Fruit fly (Drosophila melanogaster) whole organism, prepupa: ENCODE results near the gene CG8142.
A peak's percentile ranks its signal among the peaks of the same experiment; 100 is the strongest.

Source experiments
- Blimp-1 ChIP-seq: fragments of 200-800 bp; sonication (Bioruptor generic); optimal IDR thresholded peaks from 3 replicates; lab custom pipeline; 2017; ENCODE audit warnings: missing biosample characterization, missing genetic modification characterization, mild to moderate bottlenecking, moderate library complexity, missing genetic modification reagents
- CG10631 ChIP-seq: fragments of 200-800 bp; sonication (Bioruptor generic); optimal IDR thresholded peaks from 2 replicates; lab custom pipeline; 2016; ENCODE audit warnings: missing biosample characterization, missing genetic modification characterization
- CG11762 ChIP-seq: fragments of 200-800 bp; sonication (Bioruptor generic); optimal IDR thresholded peaks from 3 replicates; lab custom pipeline; 2016; ENCODE audit warnings: missing biosample characterization, missing genetic modification characterization; ENCODE audit not compliant: insufficient read depth
- CG11902 ChIP-seq: fragments of 200-800 bp; sonication (Bioruptor generic); optimal IDR thresholded peaks from 3 replicates; lab custom pipeline; 2016; ENCODE audit warnings: missing biosample characterization, missing genetic modification characterization
- CG15336 ChIP-seq: fragments of 200-800 bp; sonication (Bioruptor generic); IDR thresholded peaks from 2 replicates; pipeline ENCODE4 v1.3.6; 2022; ENCODE audit warnings: missing biosample characterization, missing genetic modification characterization
- CG1621 ChIP-seq: fragments of 200-800 bp; sonication (Bioruptor generic); optimal IDR thresholded peaks from 3 replicates; lab custom pipeline; 2018; ENCODE audit warnings: missing biosample characterization, mild to moderate bottlenecking, missing genetic modification characterization
- CG16779 ChIP-seq: fragments of 200-800 bp; sonication (Bioruptor generic); optimal IDR thresholded peaks from 3 replicates; lab custom pipeline; 2017; ENCODE audit warnings: missing biosample characterization, mild to moderate bottlenecking, missing genetic modification characterization
- CG3032 ChIP-seq: fragments of 200-800 bp; optimal IDR thresholded peaks from 2 replicates; lab custom pipeline; 2019; ENCODE audit warnings: missing biosample characterization, mild to moderate bottlenecking, missing genetic modification characterization, moderate library complexity
- CG3919 ChIP-seq: fragments of 200-800 bp; sonication (Bioruptor generic); optimal IDR thresholded peaks from 3 replicates; lab custom pipeline; 2016; ENCODE audit warnings: missing biosample characterization, missing genetic modification characterization
- CG6163 ChIP-seq: fragments of 200-800 bp; sonication (Bioruptor generic); IDR thresholded peaks from 3 replicates; pipeline ENCODE4 v1.3.6; 2022; ENCODE audit warnings: missing biosample characterization, missing genetic modification characterization
- CG6276 ChIP-seq: fragments of 200-800 bp; sonication (Bioruptor generic); optimal IDR thresholded peaks from 2 replicates; lab custom pipeline; 2017; ENCODE audit warnings: missing biosample characterization, mild to moderate bottlenecking, missing genetic modification characterization
- CG6792 ChIP-seq: fragments of 200-800 bp; sonication (Bioruptor generic); optimal IDR thresholded peaks from 3 replicates; lab custom pipeline; 2016; ENCODE audit warnings: missing biosample characterization, missing genetic modification characterization
- CG6808 ChIP-seq: fragments of 200-800 bp; sonication (Bioruptor generic); optimal IDR thresholded peaks from 3 replicates; lab custom pipeline; 2017; ENCODE audit warnings: missing biosample characterization, missing genetic modification characterization, mild to moderate bottlenecking, moderate library complexity, missing genetic modification reagents
- CG6854 ChIP-seq: fragments of 200-800 bp; sonication (Bioruptor generic); optimal IDR thresholded peaks from 2 replicates; lab custom pipeline; 2017; ENCODE audit warnings: missing biosample characterization, mild to moderate bottlenecking, missing genetic modification characterization
- CG8119 ChIP-seq: fragments of 200-800 bp; sonication (Bioruptor generic); IDR thresholded peaks from 3 replicates; pipeline ENCODE4 v1.3.6; 2022; ENCODE audit warnings: missing biosample characterization, missing genetic modification characterization
- CG8319 ChIP-seq: fragments of 200-800 bp; sonication (Bioruptor generic); optimal IDR thresholded peaks from 3 replicates; lab custom pipeline; 2016; ENCODE audit warnings: missing biosample characterization, missing genetic modification characterization
- CG9139 ChIP-seq: fragments of 200-800 bp; sonication (Bioruptor generic); optimal IDR thresholded peaks from 3 replicates; lab custom pipeline; 2017; ENCODE audit warnings: missing biosample characterization, mild to moderate bottlenecking, missing genetic modification characterization
- Eip75B ChIP-seq: fragments of 200-800 bp; sonication (Bioruptor generic); optimal IDR thresholded peaks from 3 replicates; lab custom pipeline; 2016; ENCODE audit warnings: missing biosample characterization, missing genetic modification characterization
- Eip78C ChIP-seq: fragments of 200-800 bp; sonication (Bioruptor generic); peaks from one replicate; lab custom pipeline; 2016; ENCODE audit warnings: missing biosample characterization, missing genetic modification characterization
- Eip93F ChIP-seq: fragments of 200-800 bp; sonication (Bioruptor generic); optimal IDR thresholded peaks from 2 replicates; lab custom pipeline; 2016; ENCODE audit warnings: missing biosample characterization, mild to moderate bottlenecking, missing genetic modification characterization
- Ets21C ChIP-seq: fragments of 200-800 bp; sonication (Bioruptor generic); optimal IDR thresholded peaks from 3 replicates; lab custom pipeline; 2016; ENCODE audit warnings: missing biosample characterization, missing genetic modification characterization
- Ets96B ChIP-seq: fragments of 200-800 bp; optimal IDR thresholded peaks from 2 replicates; lab custom pipeline; 2019; ENCODE audit warnings: missing biosample characterization, mild to moderate bottlenecking, missing genetic modification characterization, moderate library complexity
- Hr39 ChIP-seq: fragments of 200-800 bp; sonication (Bioruptor generic); optimal IDR thresholded peaks from 2 replicates; lab custom pipeline; 2016; ENCODE audit warnings: missing biosample characterization, missing genetic modification characterization
- Hr4 ChIP-seq: fragments of 200-800 bp; sonication (Bioruptor generic); optimal IDR thresholded peaks from 3 replicates; lab custom pipeline; 2016; ENCODE audit warnings: missing biosample characterization, missing genetic modification characterization
- Lpt ChIP-seq: fragments of 200-800 bp; sonication (Bioruptor generic); optimal IDR thresholded peaks from 3 replicates; lab custom pipeline; 2016; ENCODE audit warnings: missing biosample characterization, missing genetic modification characterization
- Met ChIP-seq: fragments of 200-800 bp; sonication (Bioruptor generic); optimal IDR thresholded peaks from 3 replicates; lab custom pipeline; 2016; ENCODE audit warnings: missing biosample characterization, missing genetic modification characterization
- OdsH ChIP-seq: fragments of 200-800 bp; sonication (Bioruptor generic); optimal IDR thresholded peaks from 3 replicates; lab custom pipeline; 2016; ENCODE audit warnings: missing biosample characterization, missing genetic modification characterization
- Sox102F ChIP-seq: fragments of 200-800 bp; sonication (Bioruptor generic); optimal IDR thresholded peaks from 2 replicates; lab custom pipeline; 2016; ENCODE audit warnings: missing biosample characterization, mild to moderate bottlenecking, missing genetic modification characterization
- Sox14 ChIP-seq: fragments of 200-800 bp; sonication (Bioruptor generic); optimal IDR thresholded peaks from 3 replicates; lab custom pipeline; 2016; ENCODE audit warnings: missing biosample characterization, missing genetic modification characterization
- Sox15 ChIP-seq: fragments of 200-800 bp; sonication (Bioruptor generic); optimal IDR thresholded peaks from 3 replicates; lab custom pipeline; 2016; ENCODE audit warnings: missing biosample characterization, missing genetic modification characterization
- achi ChIP-seq: fragments of 200-800 bp; sonication (Bioruptor generic); optimal IDR thresholded peaks from 3 replicates; lab custom pipeline; 2016; ENCODE audit warnings: missing biosample characterization, missing genetic modification characterization
- acj6 ChIP-seq: fragments of 200-800 bp; sonication (Bioruptor generic); optimal IDR thresholded peaks from 3 replicates; lab custom pipeline; 2016; ENCODE audit warnings: missing biosample characterization, missing genetic modification characterization
- cyc ChIP-seq: fragments of 200-800 bp; sonication (Bioruptor generic); optimal IDR thresholded peaks from 3 replicates; lab custom pipeline; 2016; ENCODE audit warnings: missing biosample characterization, missing genetic modification characterization
- dsx ChIP-seq: fragments of 200-800 bp; optimal IDR thresholded peaks from 3 replicates; lab custom pipeline; 2019; ENCODE audit warnings: missing biosample characterization, mild to moderate bottlenecking, missing genetic modification characterization, moderate library complexity; ENCODE audit not compliant: poor library complexity, severe bottlenecking
- esn ChIP-seq: fragments of 200-800 bp; sonication (Bioruptor generic); optimal IDR thresholded peaks from 2 replicates; lab custom pipeline; 2016; ENCODE audit warnings: missing biosample characterization, mild to moderate bottlenecking, missing genetic modification characterization, moderate library complexity
- fd59A ChIP-seq: fragments of 200-800 bp; sonication (Bioruptor generic); optimal IDR thresholded peaks from 2 replicates; lab custom pipeline; 2017; ENCODE audit warnings: missing biosample characterization, mild to moderate bottlenecking, missing genetic modification characterization, missing genetic modification reagents
- fd85E ChIP-seq: fragments of 200-800 bp; sonication (Bioruptor generic); optimal IDR thresholded peaks from 3 replicates; lab custom pipeline; 2016; ENCODE audit warnings: missing biosample characterization, missing genetic modification characterization
- lz ChIP-seq: fragments of 200-800 bp; sonication (Bioruptor generic); optimal IDR thresholded peaks from 3 replicates; lab custom pipeline; 2016; ENCODE audit warnings: missing biosample characterization, missing genetic modification characterization
- net ChIP-seq: fragments of 200-800 bp; sonication (Bioruptor generic); optimal IDR thresholded peaks from 3 replicates; lab custom pipeline; 2016; ENCODE audit warnings: missing biosample characterization, missing genetic modification characterization
- pdm3 ChIP-seq: fragments of 200-800 bp; sonication (Bioruptor generic); optimal IDR thresholded peaks from 3 replicates; lab custom pipeline; 2016; ENCODE audit warnings: missing biosample characterization, missing genetic modification characterization
- spab ChIP-seq: fragments of 200-800 bp; sonication (Bioruptor generic); optimal IDR thresholded peaks from 2 replicates; lab custom pipeline; 2017; ENCODE audit warnings: missing biosample characterization, mild to moderate bottlenecking, missing genetic modification characterization, missing genetic modification reagents
- ss ChIP-seq, 2 experiments: fragments of 200-800 bp; sonication (Bioruptor generic); optimal IDR thresholded peaks; 2 replicates in 1 of 2; 3 replicates in 1 of 2; lab custom pipeline; 2017 to 2018; ENCODE audit warnings: mild to moderate bottlenecking in 2 of 2, missing biosample characterization in 2 of 2, missing genetic modification characterization in 2 of 2, moderate library complexity in 1 of 2
- svp ChIP-seq: fragments of 200-800 bp; sonication (Bioruptor generic); peaks from one replicate; lab custom pipeline; 2016; ENCODE audit warnings: missing biosample characterization, missing genetic modification characterization
- topi ChIP-seq: fragments of 200-800 bp; sonication (Bioruptor generic); optimal IDR thresholded peaks from 3 replicates; lab custom pipeline; 2016; ENCODE audit warnings: missing biosample characterization, missing genetic modification characterization

CG8142 gene

dm6 chrX:17881138-17882121 is 36.9 kb upstream of the CG8142 start (continued):
- TF ChIP-seq Met (GFP tag; lab: Kevin White, UChicago) = peak; percentile 77
- TF ChIP-seq dsx (GFP tag; lab: Kevin White, UChicago) = peak; percentile 8
- peak; percentile 67 for TF ChIP-seq acj6 (GFP tag; lab: Kevin White, UChicago)
- peak; percentile 44 for TF ChIP-seq CG8319 (GFP tag; lab: Kevin White, UChicago)
- peak; percentile 88 for TF ChIP-seq Hr39
- TF ChIP-seq fd59A (GFP tag; lab: Kevin White, UChicago) = peak; percentile 14
- TF ChIP-seq CG3919 (GFP tag; lab: Kevin White, UChicago) = peak; percentile 71
- TF ChIP-seq CG15336 (GFP tag; lab: Robert Waterston, UW) = peak; percentile 73
- TF ChIP-seq CG6854 (GFP tag; lab: Kevin White, UChicago) = no peak
- TF ChIP-seq CG9139 (GFP tag; lab: Kevin White, UChicago) = no peak

- peak; percentile 80 for TF ChIP-seq CG11762
- peak; percentile 92 for TF ChIP-seq CG8119 (GFP tag; lab: Robert Waterston, UW)
- TF ChIP-seq CG3919 (GFP tag; lab: Kevin White, UChicago) = peak; percentile 85
- peak; percentile 87 for TF ChIP-seq Lpt (GFP tag; lab: Kevin White, UChicago)
- peak; percentile 75 for TF ChIP-seq Ets96B
- peak; percentile 88 for TF ChIP-seq CG10631 (GFP tag; lab: Kevin White, UChicago)
- TF ChIP-seq topi (GFP tag; lab: Kevin White, UChicago) = peak; percentile 92
- TF ChIP-seq Eip78C (GFP tag; lab: Kevin White, UChicago) = peak; percentile 97
- peak; percentile 92 for TF ChIP-seq CG6163 (GFP tag; lab: Robert Waterston, UW)
- peak; percentile 53 for TF ChIP-seq fd85E
- peak; percentile 94 for TF ChIP-seq esn (GFP tag; lab: Kevin White, UChicago)
- peak; percentile 94 for TF ChIP-seq Sox14 (GFP tag; lab: Kevin White, UChicago)
- TF ChIP-seq CG6792 = peak; percentile 88
- peak; percentile 86 for TF ChIP-seq net (GFP tag; lab: Kevin White, UChicago)
- TF ChIP-seq CG16779 (tag; lab: Kevin White, UChicago) = peak; percentile 64
- peak; percentile 75 for TF ChIP-seq dsx (GFP tag; lab: Kevin White, UChicago)
- TF ChIP-seq spab (GFP tag; lab: Kevin White, UChicago) = peak; percentile 47
- TF ChIP-seq ss (GFP tag; optimal IDR thresholded peaks at IDR 0.05; lab: Kevin White, UChicago) = peak; percentile 54 to 80
- peak; percentile 89 for TF ChIP-seq CG6276
- peak; percentile 76 for TF ChIP-seq fd59A (GFP tag; lab: Kevin White, UChicago)
- peak; percentile 97 for TF ChIP-seq Hr39
- TF ChIP-seq cyc = peak; percentile 92
- TF ChIP-seq Sox15 = peak; percentile 85
- peak; percentile 95 for TF ChIP-seq Met (GFP tag; lab: Kevin White, UChicago)
- TF ChIP-seq svp (GFP tag; lab: Kevin White, UChicago) = peak; percentile 97
- peak; percentile 75 for TF ChIP-seq Blimp-1 (GFP tag; lab: Kevin White, UChicago)
- peak; percentile 89 for TF ChIP-seq achi (GFP tag; lab: Kevin White, UChicago)
- peak; percentile 95 for TF ChIP-seq Ets21C
- peak; percentile 91 for TF ChIP-seq acj6 (GFP tag; lab: Kevin White, UChicago)
- peak; percentile 91 for TF ChIP-seq Eip75B (GFP tag; lab: Kevin White, UChicago)
- peak; percentile 77 for TF ChIP-seq CG8319 (GFP tag; lab: Kevin White, UChicago)
- peak; percentile 96 for TF ChIP-seq pdm3 (GFP tag; lab: Kevin White, UChicago)
- peak; percentile 72 for TF ChIP-seq CG6808 (GFP tag; lab: Kevin White, UChicago)
- TF ChIP-seq Hr4 (GFP tag; lab: Kevin White, UChicago) = peak; percentile 95
- peak; percentile 93 for TF ChIP-seq Sox102F (GFP tag; lab: Kevin White, UChicago)
- TF ChIP-seq CG11902 (GFP tag; lab: Kevin White, UChicago) = peak; percentile 83
- TF ChIP-seq CG3032 = peak; percentile 78
- peak; percentile 96 for TF ChIP-seq lz (GFP tag; lab: Kevin White, UChicago)
- peak; percentile 77 for TF ChIP-seq CG1621 (tag; lab: Kevin White, UChicago)
- TF ChIP-seq OdsH (GFP tag; lab: Kevin White, UChicago) = peak; percentile 93
- peak; percentile 92 for TF ChIP-seq Eip93F (GFP tag; lab: Kevin White, UChicago)
These were observed 35.9 kb upstream of the CG8142 start for dm6 chrX:17880269-17880889.
